Worm (Caenorhabditis elegans) whole organism, mixed stage, embryonic: ENCODE data around the gene str-66.
"Not testable (repeated sequence)": the region's sequence is repeated elsewhere in the genome, so short reads cannot be mapped to it uniquely, and the experiment has no call there.

Experiments
- bed-3 ChIP-seq: fragments of 200-800 bp; sonication (Bioruptor generic); optimal IDR thresholded peaks from 3 replicates; lab custom pipeline; 2018; ENCODE audit warnings: mild to moderate bottlenecking, missing genetic modification characterization, moderate library complexity, missing compliant biosample characterization
- elt-3 ChIP-seq: fragments of 150-350 bp; optimal IDR thresholded peaks from 2 replicates; lab custom pipeline; 2014; ENCODE audit warnings: missing biosample characterization, missing genetic modification characterization
- mep-1 ChIP-seq: fragments of 150-350 bp; optimal IDR thresholded peaks from 2 replicates; lab custom pipeline; 2017; ENCODE audit warnings: missing biosample characterization, missing genetic modification reagents, missing genetic modification characterization, inconsistent platforms
- pha-4 ChIP-seq: fragments of 150-350 bp; optimal IDR thresholded peaks from 2 replicates; lab custom pipeline; 2018; ENCODE audit warnings: missing biosample characterization, missing genetic modification reagents, missing genetic modification characterization
- snpc-4 ChIP-seq: fragments of 150-350 bp; optimal IDR thresholded peaks from 2 replicates; lab custom pipeline; 2014; ENCODE audit warnings: missing biosample characterization, missing genetic modification characterization
- tbx-8 ChIP-seq: fragments of 200-800 bp; sonication (Bioruptor generic); optimal IDR thresholded peaks from 2 replicates; lab custom pipeline; 2018; ENCODE audit warnings: mild to moderate bottlenecking, missing genetic modification characterization, moderate library complexity, missing compliant biosample characterization
- unc-62 ChIP-seq: fragments of 150-350 bp; optimal IDR thresholded peaks from 2 replicates; lab custom pipeline; 2014; ENCODE audit warnings: missing biosample characterization, missing genetic modification reagents, missing genetic modification characterization

DNA sequence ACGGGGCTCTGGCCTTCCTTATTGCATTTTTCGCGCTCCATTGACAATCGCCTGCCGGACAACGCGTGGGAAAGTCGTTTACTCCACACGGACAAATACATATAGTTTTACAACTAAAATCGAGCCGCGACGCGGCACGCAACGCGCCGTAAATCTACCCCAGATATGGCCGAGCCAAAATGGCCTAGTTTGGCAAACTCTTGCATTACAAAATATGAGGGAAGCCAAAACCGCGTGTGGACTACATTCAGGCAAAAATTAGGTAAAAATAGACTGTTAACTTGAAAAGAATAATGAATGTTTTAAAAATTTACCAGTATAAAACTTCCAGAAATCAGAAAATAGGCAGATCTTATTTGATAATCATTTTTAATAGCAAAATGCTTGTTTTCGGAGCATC lies 39.6 kb downstream of the str-66 start, which contains the start of gene srt-16:
- TF ChIP-seq elt-3; mep-1; unc-62 (GFP tag; lab: Kevin White, UChicago); snpc-4 (tag; lab: Kevin White, UChicago); bed-3 (GFP tag; lab: Kevin White, UChicago); tbx-8 (GFP tag; lab: Kevin White, UChicago); pha-4 (tag; lab: Kevin White, UChicago): not testable (repeated sequence)
